Worm (Caenorhabditis elegans) whole organism, early embryonic: ENCODE measurements around the gene cnc-1.

Experiments
- F13C5.2 ChIP-seq: sonication (generic microtip); optimal IDR thresholded peaks from 2 replicates; lab custom pipeline; 2017; ENCODE audit warnings: mild to moderate bottlenecking, missing genetic modification characterization, inconsistent platforms, missing compliant biosample characterization
- aly-1 ChIP-seq: sonication (generic microtip); optimal IDR thresholded peaks from 2 replicates; lab custom pipeline; 2016; ENCODE audit warnings: missing genetic modification characterization, missing compliant biosample characterization
- ama-1 ChIP-seq: fragments of 150-350 bp; optimal IDR thresholded peaks from 2 replicates; lab custom pipeline; 2014
- ceh-36 ChIP-seq: sonication (generic microtip); optimal IDR thresholded peaks from 2 replicates; lab custom pipeline; 2016; ENCODE audit warnings: missing genetic modification characterization, inconsistent platforms, missing compliant biosample characterization
- ets-7 ChIP-seq: sonication (generic microtip); optimal IDR thresholded peaks from 2 replicates; lab custom pipeline; 2016; ENCODE audit warnings: missing genotype, missing genetic modification characterization, missing compliant biosample characterization
- hmg-4 ChIP-seq: fragments of 200-800 bp; sonication (Bioruptor generic); optimal IDR thresholded peaks from 2 replicates; lab custom pipeline; 2018; ENCODE audit warnings: mild to moderate bottlenecking, missing genetic modification characterization, missing compliant biosample characterization
- hnd-1 ChIP-seq: sonication (generic microtip); optimal IDR thresholded peaks from 2 replicates; lab custom pipeline; 2016; ENCODE audit warnings: missing genetic modification characterization, missing compliant biosample characterization
- pes-1 ChIP-seq: fragments of 200-800 bp; sonication (Bioruptor generic); IDR thresholded peaks from 2 replicates; pipeline ENCODE4 v1.3.6; 2022; ENCODE audit warnings: missing genetic modification reagents, missing genetic modification characterization, missing compliant biosample characterization
- scrt-1 ChIP-seq: fragments of 200-800 bp; sonication (Bioruptor generic); IDR thresholded peaks from 2 replicates; pipeline ENCODE4 v1.3.6; 2022; ENCODE audit warnings: missing genetic modification characterization, missing compliant biosample characterization
- sea-1 ChIP-seq: fragments of 200-800 bp; sonication (Bioruptor generic); conservative IDR thresholded peaks from 2 replicates; pipeline ENCODE4 v1.3.6; 2022; ENCODE audit warnings: missing genetic modification characterization, missing compliant biosample characterization
- tbx-11 ChIP-seq: fragments of 200-800 bp; sonication (Bioruptor generic); IDR thresholded peaks from 2 replicates; pipeline ENCODE4 v1.3.6; 2022; ENCODE audit warnings: missing genetic modification characterization, missing compliant biosample characterization
- tbx-37 ChIP-seq: fragments of 200-800 bp; sonication (Bioruptor generic); conservative IDR thresholded peaks from 2 replicates; pipeline ENCODE4 v1.3.6; 2022; ENCODE audit warnings: missing genetic modification reagents, missing genetic modification characterization, missing compliant biosample characterization

DNA sequence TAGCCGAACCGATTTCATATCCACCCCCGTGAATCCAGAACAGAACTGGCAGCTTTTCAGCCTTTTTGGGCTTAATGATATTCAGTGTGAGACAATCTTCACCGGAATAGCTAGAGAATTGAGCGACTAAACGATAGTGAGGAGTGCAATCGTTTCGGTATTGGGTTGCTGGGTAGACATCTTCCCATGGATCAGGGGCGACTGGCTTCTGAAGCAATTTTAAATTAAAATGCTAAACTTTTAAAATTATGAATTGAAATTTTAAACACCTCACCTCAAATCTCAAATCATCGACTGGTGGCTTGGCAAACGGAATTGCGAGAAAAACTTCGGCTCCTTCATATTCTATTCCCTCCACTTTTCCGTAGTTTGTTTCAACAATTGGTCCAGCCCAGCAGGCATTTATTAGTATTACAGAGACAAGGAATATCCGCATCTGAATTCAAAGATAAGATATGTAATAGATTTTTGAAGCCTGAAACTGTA, 12.3 kb downstream of the cnc-1 start, which contains the start of gene ges-1:
- no peak for TF ChIP-seq aly-1
- no peak for TF ChIP-seq ceh-36 (tag; lab: Kevin White, UChicago)
- TF ChIP-seq tbx-37 (GFP tag; lab: Robert Waterston, UW) = no peak
- no peak for TF ChIP-seq ets-7
- no peak for TF ChIP-seq ama-1 (lab: Kevin White, UChicago)
- no peak for TF ChIP-seq pes-1
- no peak for TF ChIP-seq tbx-11 (GFP tag; lab: Robert Waterston, UW)
- TF ChIP-seq F13C5.2 = no peak
- no peak for TF ChIP-seq hmg-4 (GFP tag; lab: Kevin White, UChicago)
- no peak for TF ChIP-seq hnd-1 (tag; lab: Kevin White, UChicago)
- no peak for TF ChIP-seq sea-1
- no peak for TF ChIP-seq scrt-1
